Worm (Caenorhabditis elegans) whole organism, L4 larva: Measurements from ENCODE around the gene srx-125.

Experiments used
- ceh-28 ChIP-seq: fragments of 150-350 bp; optimal IDR thresholded peaks from 2 replicates; lab custom pipeline; 2014; ENCODE audit warnings: missing biosample characterization, missing genetic modification reagents, missing genetic modification characterization
- ceh-62 ChIP-seq: sonication (generic microtip); optimal IDR thresholded peaks from 2 replicates; lab custom pipeline; 2017; ENCODE audit warnings: missing biosample characterization, missing genetic modification characterization
- ceh-82 ChIP-seq: sonication (generic microtip); optimal IDR thresholded peaks from 2 replicates; lab custom pipeline; 2017; ENCODE audit warnings: missing biosample characterization, missing genetic modification characterization
- dmd-8 ChIP-seq: fragments of 200-800 bp; sonication (Bioruptor generic); IDR thresholded peaks from 2 replicates; pipeline ENCODE4 v1.3.6; 2022; ENCODE audit warnings: missing genetic modification characterization, missing compliant biosample characterization
- fkh-10 ChIP-seq: fragments of 150-350 bp; optimal IDR thresholded peaks from 2 replicates; lab custom pipeline; 2014; ENCODE audit warnings: missing biosample characterization, missing genetic modification reagents, missing genetic modification characterization
- hlh-11 ChIP-seq: fragments of 200-800 bp; sonication (Bioruptor generic); optimal IDR thresholded peaks from 2 replicates; lab custom pipeline; 2018; ENCODE audit warnings: mild to moderate bottlenecking, missing genetic modification characterization, missing compliant biosample characterization
- lin-39 ChIP-seq: fragments of 150-350 bp; optimal IDR thresholded peaks from 2 replicates; lab custom pipeline; 2014; ENCODE audit warnings: missing biosample characterization, missing genetic modification reagents, missing genetic modification characterization
- nhr-11 ChIP-seq: fragments of 150-350 bp; optimal IDR thresholded peaks from 2 replicates; lab custom pipeline; 2014; ENCODE audit warnings: missing biosample characterization, missing genetic modification characterization
- nhr-237 ChIP-seq: sonication (generic microtip); optimal IDR thresholded peaks from 2 replicates; lab custom pipeline; 2017; ENCODE audit warnings: missing biosample characterization, missing genetic modification characterization
- nhr-25 ChIP-seq: sonication (generic microtip); optimal IDR thresholded peaks from 2 replicates; lab custom pipeline; 2017; ENCODE audit warnings: missing genetic modification characterization, mild to moderate bottlenecking, missing compliant biosample characterization, antibody characterized with exemption, moderate library complexity, borderline replicate concordance; ENCODE audit not compliant: insufficient read depth
- unc-130 ChIP-seq: sonication (generic microtip); optimal IDR thresholded peaks from 2 replicates; lab custom pipeline; 2016; ENCODE audit warnings: missing genetic modification reagents, missing genetic modification characterization, missing compliant biosample characterization
- ztf-11 ChIP-seq: fragments of 150-350 bp; optimal IDR thresholded peaks from 2 replicates; lab custom pipeline; 2014; ENCODE audit warnings: missing biosample characterization, missing genetic modification characterization
- ztf-7 ChIP-seq: fragments of 150-350 bp; optimal IDR thresholded peaks from 2 replicates; lab custom pipeline; 2014; ENCODE audit warnings: missing biosample characterization, missing genetic modification characterization

DNA sequence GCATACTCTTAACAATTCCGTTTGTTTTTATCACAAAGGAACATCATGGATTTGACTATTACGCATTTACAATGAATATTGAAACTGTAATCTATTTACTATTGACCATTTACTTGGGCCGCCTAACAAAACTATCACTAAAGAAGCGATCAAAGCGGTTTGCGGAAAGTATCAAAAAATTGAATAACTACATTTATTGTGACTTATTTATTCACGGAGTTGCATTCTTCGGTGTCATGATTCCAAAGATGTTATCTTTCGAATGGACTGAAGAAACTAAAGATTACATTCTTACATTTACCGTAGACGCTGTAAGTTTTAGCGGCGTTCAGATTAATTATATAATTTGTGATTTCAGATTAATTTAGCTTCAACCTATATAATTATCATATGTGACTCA is 2.9 kb upstream of the srx-125 start:
- TF ChIP-seq ceh-62 (no peak), lin-39 (tag; lab: Kevin White, UChicago) (no peak), ceh-28 (tag; lab: Kevin White, UChicago) (no peak), nhr-11 (no peak), hlh-11 (no peak), ztf-11 (tag; lab: Kevin White, UChicago) (no peak), ztf-7 (tag; lab: Kevin White, UChicago) (no peak), nhr-25 (no peak), unc-130 (GFP tag; lab: Kevin White, UChicago) (no peak), nhr-237 (no peak), ceh-82 (tag; lab: Kevin White, UChicago) (no peak), fkh-10 (GFP tag; lab: Kevin White, UChicago) (no peak), dmd-8 (GFP tag; lab: Robert Waterston, UW) (no peak)
